Fruit fly (Drosophila melanogaster) whole organism, embryonic: Measurements from ENCODE around the gene ph-d.

ENCODE experiments used
- Asciz ChIP-seq: fragments of 200-800 bp; sonication (Bioruptor generic); optimal IDR thresholded peaks from 2 replicates; lab custom pipeline; 2017; ENCODE audit warnings: missing biosample characterization, mild to moderate bottlenecking, missing genetic modification characterization, missing genetic modification reagents
- Bgb ChIP-seq: fragments of 200-800 bp; sonication (Bioruptor generic); IDR thresholded peaks from 2 replicates; pipeline ENCODE4 v1.3.6; 2022; ENCODE audit warnings: missing biosample characterization, missing genetic modification characterization; ENCODE audit not compliant: partially characterized antibody
- Bteb2 ChIP-seq: fragments of 200-800 bp; sonication (Bioruptor generic); optimal IDR thresholded peaks from 2 replicates; lab custom pipeline; 2016; ENCODE audit warnings: missing biosample characterization, missing genetic modification characterization
- CG10147 ChIP-seq: fragments of 200-800 bp; sonication (Bioruptor generic); optimal IDR thresholded peaks from 2 replicates; lab custom pipeline; 2019; ENCODE audit warnings: missing biosample characterization, mild to moderate bottlenecking, missing genetic modification characterization, moderate library complexity
- CG10565 ChIP-seq: fragments of 200-800 bp; sonication (Bioruptor generic); optimal IDR thresholded peaks from 3 replicates; lab custom pipeline; 2016; ENCODE audit warnings: missing biosample characterization, mild to moderate bottlenecking, missing genetic modification characterization
- CG11723 ChIP-seq: fragments of 200-800 bp; sonication (Bioruptor generic); optimal IDR thresholded peaks from 2 replicates; lab custom pipeline; 2017; ENCODE audit warnings: missing biosample characterization, mild to moderate bottlenecking, missing genetic modification characterization
- CG12744 ChIP-seq: fragments of 200-800 bp; sonication (Bioruptor generic); optimal IDR thresholded peaks from 2 replicates; lab custom pipeline; 2016; ENCODE audit warnings: missing biosample characterization, missing genetic modification characterization
- CG16813 ChIP-seq: fragments of 200-800 bp; sonication (Bioruptor generic); IDR thresholded peaks from 3 replicates; pipeline ENCODE4 v1.3.6; 2022; ENCODE audit warnings: missing biosample characterization, missing genetic modification characterization; ENCODE audit not compliant: partially characterized antibody
- CG17186 ChIP-seq: fragments of 200-800 bp; sonication (Bioruptor generic); optimal IDR thresholded peaks from 3 replicates; lab custom pipeline; 2017; ENCODE audit warnings: missing biosample characterization, missing genetic modification reagents, missing genetic modification characterization
- CG31365 ChIP-seq: fragments of 200-800 bp; sonication (Bioruptor generic); optimal IDR thresholded peaks from 2 replicates; lab custom pipeline; 2018; ENCODE audit warnings: missing biosample characterization, mild to moderate bottlenecking, missing genetic modification characterization
- CG3163 ChIP-seq: fragments of 200-800 bp; sonication (Bioruptor generic); optimal IDR thresholded peaks from 3 replicates; lab custom pipeline; 2016; ENCODE audit warnings: missing biosample characterization, missing genetic modification characterization
- CG33557 ChIP-seq: fragments of 200-800 bp; sonication (Bioruptor generic); optimal IDR thresholded peaks from 2 replicates; lab custom pipeline; 2019; ENCODE audit warnings: missing biosample characterization, mild to moderate bottlenecking, missing genetic modification characterization, moderate library complexity
- CG4820 ChIP-seq: fragments of 200-800 bp; sonication (Bioruptor generic); optimal IDR thresholded peaks from 3 replicates; lab custom pipeline; 2016; ENCODE audit warnings: missing biosample characterization, missing genetic modification characterization
- CG4854 ChIP-seq: fragments of 200-800 bp; sonication (Bioruptor generic); optimal IDR thresholded peaks from 2 replicates; lab custom pipeline; 2016; ENCODE audit warnings: missing biosample characterization, missing genetic modification characterization, inconsistent platforms
- CHES-1-like ChIP-seq: fragments of 200-800 bp; sonication (Bioruptor generic); optimal IDR thresholded peaks from 2 replicates; lab custom pipeline; 2016; ENCODE audit warnings: missing biosample characterization, missing genetic modification characterization
- CrebB ChIP-seq: fragments of 200-800 bp; sonication (Bioruptor generic); optimal IDR thresholded peaks from 3 replicates; lab custom pipeline; 2018; ENCODE audit warnings: missing biosample characterization, mild to moderate bottlenecking, missing genetic modification characterization
- Dll ChIP-seq: fragments of 200-800 bp; sonication (Bioruptor generic); IDR thresholded peaks from 4 replicates; pipeline ENCODE4 v1.3.6; 2022; ENCODE audit warnings: missing biosample characterization, missing genetic modification characterization; ENCODE audit not compliant: partially characterized antibody
- Elba2 ChIP-seq: fragments of 200-800 bp; sonication (Bioruptor generic); optimal IDR thresholded peaks from 3 replicates; lab custom pipeline; 2016; ENCODE audit warnings: missing biosample characterization, missing genetic modification characterization
- H15 ChIP-seq: fragments of 200-800 bp; sonication (Bioruptor generic); IDR thresholded peaks from 3 replicates; pipeline ENCODE4 v1.3.6; 2022; ENCODE audit warnings: missing biosample characterization, missing genetic modification characterization
- HLHmδ ChIP-seq: fragments of 200-800 bp; sonication (Bioruptor generic); optimal IDR thresholded peaks from 2 replicates; lab custom pipeline; 2018; ENCODE audit warnings: missing biosample characterization, mild to moderate bottlenecking, missing genetic modification characterization, moderate library complexity
- Hmx ChIP-seq: fragments of 200-800 bp; sonication (Bioruptor generic); optimal IDR thresholded peaks from 2 replicates; lab custom pipeline; 2016; ENCODE audit warnings: missing biosample characterization, missing genetic modification characterization
- Jarid2 ChIP-seq: fragments of 200-800 bp; sonication (Bioruptor generic); optimal IDR thresholded peaks from 3 replicates; lab custom pipeline; 2017; ENCODE audit warnings: mild to moderate bottlenecking, missing biosample characterization, missing genetic modification reagents, missing genetic modification characterization
- Myb ChIP-seq: fragments of 200-800 bp; sonication (Bioruptor generic); optimal IDR thresholded peaks from 2 replicates; lab custom pipeline; 2016; ENCODE audit warnings: missing biosample characterization, missing genetic modification characterization
- NFAT ChIP-seq: fragments of 200-800 bp; sonication (Bioruptor generic); IDR thresholded peaks from 2 replicates; pipeline ENCODE4 v1.3.6; 2022; ENCODE audit warnings: missing biosample characterization, missing genetic modification characterization
- Nf-YC ChIP-seq: fragments of 200-800 bp; optimal IDR thresholded peaks from 3 replicates; lab custom pipeline; 2019; ENCODE audit warnings: missing biosample characterization, mild to moderate bottlenecking, missing genetic modification characterization, moderate library complexity
- Opbp ChIP-seq: fragments of 200-800 bp; sonication (Bioruptor generic); IDR thresholded peaks from 3 replicates; pipeline ENCODE4 v1.3.6; 2022; ENCODE audit warnings: missing biosample characterization, missing genetic modification characterization; ENCODE audit not compliant: partially characterized antibody
- Pdp1 ChIP-seq, 2 experiments: fragments of 200-800 bp; sonication (Bioruptor generic); optimal IDR thresholded peaks; 3 replicates each; lab custom pipeline; 2016; ENCODE audit warnings: missing biosample characterization in 2 of 2, missing genetic modification characterization in 2 of 2, mild to moderate bottlenecking in 1 of 2, moderate library complexity in 1 of 2
- Rx ChIP-seq: fragments of 200-800 bp; sonication (Bioruptor generic); IDR thresholded peaks from 2 replicates; pipeline ENCODE4 v1.3.6; 2022; ENCODE audit warnings: missing biosample characterization, missing genetic modification characterization
- Side ChIP-seq: fragments of 200-800 bp; sonication (Bioruptor generic); optimal IDR thresholded peaks from 2 replicates; lab custom pipeline; 2016; ENCODE audit warnings: missing biosample characterization, missing genetic modification characterization
- Ssrp ChIP-seq: fragments of 200-800 bp; sonication (Bioruptor generic); optimal IDR thresholded peaks from 2 replicates; lab custom pipeline; 2018; ENCODE audit warnings: missing biosample characterization, mild to moderate bottlenecking, missing genetic modification characterization, moderate library complexity
- amos ChIP-seq: fragments of 200-800 bp; sonication (Bioruptor generic); IDR thresholded peaks from 2 replicates; pipeline ENCODE4 v1.3.6; 2022; ENCODE audit warnings: missing biosample characterization, missing genetic modification characterization; ENCODE audit not compliant: partially characterized antibody
- bigmax ChIP-seq: fragments of 200-800 bp; sonication (Bioruptor generic); optimal IDR thresholded peaks from 2 replicates; lab custom pipeline; 2018; ENCODE audit warnings: missing biosample characterization, mild to moderate bottlenecking, missing genetic modification characterization
- crp ChIP-seq, 2 experiments: fragments of 200-800 bp; sonication (Bioruptor generic); optimal IDR thresholded peaks; 2 replicates in 1 of 2; 3 replicates in 1 of 2; lab custom pipeline; 2017; ENCODE audit warnings: missing biosample characterization in 2 of 2, missing genetic modification characterization in 2 of 2, mild to moderate bottlenecking in 1 of 2, moderate library complexity in 1 of 2
- dati ChIP-seq: fragments of 200-800 bp; sonication (Bioruptor generic); IDR thresholded peaks from 2 replicates; pipeline ENCODE4 v1.3.6; 2022; ENCODE audit warnings: missing biosample characterization, missing genetic modification characterization
- ems ChIP-seq: fragments of 200-800 bp; sonication (Bioruptor generic); optimal IDR thresholded peaks from 3 replicates; lab custom pipeline; 2016; ENCODE audit warnings: missing biosample characterization, missing genetic modification characterization
- esg ChIP-seq: fragments of 200-800 bp; sonication (Bioruptor generic); conservative IDR thresholded peaks from 2 replicates; pipeline ENCODE4 v1.3.6; 2022; ENCODE audit warnings: missing biosample characterization, missing genetic modification characterization
- fu2 ChIP-seq: fragments of 200-800 bp; sonication (Bioruptor generic); optimal IDR thresholded peaks from 2 replicates; lab custom pipeline; 2016; ENCODE audit warnings: missing biosample characterization, missing genetic modification characterization
- mam ChIP-seq: fragments of 200-800 bp; sonication (Bioruptor generic); optimal IDR thresholded peaks from 3 replicates; lab custom pipeline; 2016; ENCODE audit warnings: missing biosample characterization, missing genetic modification characterization
- salm ChIP-seq: fragments of 200-800 bp; sonication (Bioruptor generic); optimal IDR thresholded peaks from 2 replicates; lab custom pipeline; 2018; ENCODE audit warnings: missing biosample characterization, mild to moderate bottlenecking, missing genetic modification characterization
- schlank ChIP-seq: fragments of 200-800 bp; sonication (Bioruptor generic); optimal IDR thresholded peaks from 2 replicates; lab custom pipeline; 2018; ENCODE audit warnings: missing biosample characterization, mild to moderate bottlenecking, missing genetic modification characterization
- seq ChIP-seq: fragments of 200-800 bp; sonication (Bioruptor generic); IDR thresholded peaks from 2 replicates; pipeline ENCODE4 v1.3.6; 2022; ENCODE audit warnings: missing biosample characterization, missing genetic modification characterization
- sug ChIP-seq: fragments of 200-800 bp; optimal IDR thresholded peaks from 2 replicates; lab custom pipeline; 2019; ENCODE audit warnings: missing biosample characterization, mild to moderate bottlenecking, missing genetic modification characterization, moderate library complexity
- tio ChIP-seq: fragments of 200-800 bp; sonication (Bioruptor generic); optimal IDR thresholded peaks from 2 replicates; lab custom pipeline; 2017; ENCODE audit warnings: missing biosample characterization, missing genetic modification characterization, inconsistent platforms
- tll ChIP-seq, 2 experiments: fragments of 200-800 bp in 1 of 2; fragments of >200 bp in 1 of 2; sonication (Bioruptor generic) in 1 of 2; optimal IDR thresholded peaks; 2 replicates each; lab custom pipeline; 2017 to 2019; ENCODE audit warnings: missing biosample characterization in 2 of 2, missing genetic modification characterization in 2 of 2, mild to moderate bottlenecking in 1 of 2, moderate library complexity in 1 of 2
- tna ChIP-seq: fragments of 200-800 bp; sonication (Bioruptor generic); IDR thresholded peaks from 2 replicates; pipeline ENCODE4 v1.3.6; 2022; ENCODE audit warnings: missing biosample characterization, missing genetic modification characterization; ENCODE audit not compliant: partially characterized antibody
- wek ChIP-seq: fragments of 200-800 bp; sonication (Bioruptor generic); optimal IDR thresholded peaks from 3 replicates; lab custom pipeline; 2018; ENCODE audit warnings: missing biosample characterization, mild to moderate bottlenecking, missing genetic modification characterization, moderate library complexity
- wor ChIP-seq: fragments of 200-800 bp; sonication (Bioruptor generic); IDR thresholded peaks from 2 replicates; pipeline ENCODE4 v1.3.6; 2022; ENCODE audit warnings: missing biosample characterization, missing genetic modification characterization

The ph-d gene

dm6 chrX:2134965-2135758 is 12.1 kb upstream of the ph-d start (continued):
- TF ChIP-seq Nf-YC (tag; lab: Kevin White, UChicago) (peak; percentile 87), esg (peak; percentile 86), Side (GFP tag; lab: Kevin White, UChicago) (peak; percentile 80), dati (GFP tag; lab: Robert Waterston, UW) (peak; percentile 18; the same call in 1 of the 2 replicates), Pdp1 (GFP tag; optimal IDR thresholded peaks at IDR 0.05; lab: Kevin White, UChicago) (peak; percentile 74 to 84), CG11723 (GFP tag; lab: Kevin White, UChicago) (peak; percentile 83), NFAT (GFP tag; lab: Robert Waterston, UW) (peak; percentile 57; the same call in 1 of the 2 replicates), tio (GFP tag; lab: Kevin White, UChicago) (peak; percentile 81), fu2 (GFP tag; lab: Kevin White, UChicago) (peak; percentile 83), schlank (tag; lab: Kevin White, UChicago) (peak; percentile 79), Opbp (no peak), wek (GFP tag; lab: Kevin White, UChicago) (peak; percentile 71), bigmax (GFP tag; lab: Kevin White, UChicago) (no peak), Myb (GFP tag; lab: Kevin White, UChicago) (peak; percentile 59), CG10147 (GFP tag; lab: Kevin White, UChicago) (peak; percentile 87), HLHmδ (GFP tag; lab: Kevin White, UChicago) (peak; percentile 37), crp (GFP tag; optimal IDR thresholded peaks at IDR 0.05; lab: Kevin White, UChicago) (peak in 1 of 2 experiments; percentile 45), sug (peak; percentile 90), CG33557 (GFP tag; lab: Kevin White, UChicago) (peak; percentile 91), Jarid2 (GFP tag; lab: Kevin White, UChicago) (peak; percentile 63), ems (GFP tag; lab: Kevin White, UChicago) (peak; percentile 77), Rx (GFP tag; lab: Robert Waterston, UW) (peak; percentile 65), Dll (GFP tag; lab: Robert Waterston, UW) (no peak), CG16813 (GFP tag; lab: Robert Waterston, UW) (no peak), CG17186 (GFP tag; lab: Kevin White, UChicago) (peak; percentile 24), CHES-1-like (peak; percentile 75), CG10565 (no peak), tll (GFP tag; optimal IDR thresholded peaks at IDR 0.05; lab: Kevin White, UChicago) (peak in 1 of 2 experiments; percentile 3), H15 (GFP tag; lab: Robert Waterston, UW) (peak; percentile 72; the same call in 2 of the 3 replicates), mam (peak; percentile 86), wor (GFP tag; lab: Robert Waterston, UW) (peak; percentile 53; the same call in 1 of the 2 replicates), tna (GFP tag; lab: Robert Waterston, UW) (no peak), salm (tag; lab: Kevin White, UChicago) (peak; percentile 88), Asciz (GFP tag; lab: Kevin White, UChicago) (peak; percentile 88), CG4820 (GFP tag; lab: Kevin White, UChicago) (peak; percentile 81), Bgb (GFP tag; lab: Robert Waterston, UW) (0 out of 2 replicates have a peak, but pooled peaks have one; percentile 5), CG31365 (tag; lab: Kevin White, UChicago) (peak; percentile 70), CG3163 (GFP tag; lab: Kevin White, UChicago) (peak; percentile 47), CrebB (peak; percentile 85), Bteb2 (GFP tag; lab: Kevin White, UChicago) (peak; percentile 80), CG4854 (GFP tag; lab: Kevin White, UChicago) (peak; percentile 73), Ssrp (tag; lab: Kevin White, UChicago) (peak; percentile 88), CG12744 (GFP tag; lab: Kevin White, UChicago) (peak; percentile 79), Elba2 (GFP tag; lab: Kevin White, UChicago) (no peak), seq (GFP tag; lab: Robert Waterston, UW) (peak; percentile 90), amos (no peak), Hmx (GFP tag; lab: Kevin White, UChicago) (peak; percentile 76)
